Worm (Caenorhabditis elegans) whole organism, mixed stage, embryonic: ENCODE measurements around the gene Y38H8A.1.

Source experiments
- blmp-1 ChIP-seq: fragments of 150-350 bp; optimal IDR thresholded peaks from 2 replicates; lab custom pipeline; 2014; ENCODE audit warnings: missing biosample characterization, missing genetic modification characterization
- ceh-83 ChIP-seq: fragments of 200-800 bp; sonication (Bioruptor generic); optimal IDR thresholded peaks from 2 replicates; lab custom pipeline; 2018; ENCODE audit warnings: mild to moderate bottlenecking, missing genetic modification characterization, missing compliant biosample characterization
- elt-3 ChIP-seq: fragments of 150-350 bp; optimal IDR thresholded peaks from 2 replicates; lab custom pipeline; 2014; ENCODE audit warnings: missing biosample characterization, missing genetic modification characterization
- ham-2 ChIP-seq: fragments of 200-800 bp; sonication (Bioruptor generic); optimal IDR thresholded peaks from 2 replicates; lab custom pipeline; 2018; ENCODE audit warnings: mild to moderate bottlenecking, missing genetic modification characterization, missing compliant biosample characterization
- lin-13 ChIP-seq: fragments of 150-350 bp; optimal IDR thresholded peaks from 2 replicates; lab custom pipeline; 2014; ENCODE audit warnings: missing biosample characterization, missing genetic modification characterization
- lsy-2 ChIP-seq: fragments of 150-350 bp; optimal IDR thresholded peaks from 2 replicates; lab custom pipeline; 2014; ENCODE audit warnings: missing biosample characterization, missing genetic modification characterization
- nhr-12 ChIP-seq: fragments of 150-350 bp; optimal IDR thresholded peaks from 2 replicates; lab custom pipeline; 2014; ENCODE audit warnings: missing biosample characterization, missing genetic modification characterization
- nhr-237 ChIP-seq: fragments of 150-350 bp; optimal IDR thresholded peaks from 2 replicates; lab custom pipeline; 2014; ENCODE audit warnings: missing biosample characterization, missing genetic modification characterization
- nhr-28 ChIP-seq: fragments of 150-350 bp; optimal IDR thresholded peaks from 2 replicates; lab custom pipeline; 2014; ENCODE audit warnings: missing biosample characterization, missing genetic modification characterization
- pha-4 ChIP-seq: fragments of 150-350 bp; optimal IDR thresholded peaks from 2 replicates; lab custom pipeline; 2018; ENCODE audit warnings: missing biosample characterization, missing genetic modification reagents, missing genetic modification characterization
- unc-39 ChIP-seq: fragments of 150-350 bp; optimal IDR thresholded peaks from 2 replicates; lab custom pipeline; 2014; ENCODE audit warnings: missing biosample characterization, missing genetic modification characterization
- unc-62 ChIP-seq: fragments of 150-350 bp; optimal IDR thresholded peaks from 2 replicates; lab custom pipeline; 2014; ENCODE audit warnings: missing biosample characterization, missing genetic modification reagents, missing genetic modification characterization
- ztf-11 ChIP-seq: fragments of 150-350 bp; optimal IDR thresholded peaks from 2 replicates; lab custom pipeline; 2014; ENCODE audit warnings: missing biosample characterization, missing genetic modification characterization

ce11 chrIV:13454698-13455097 lies 27.9 kb upstream of the Y38H8A.1 start, which contains the start of gene uso-1:
- no peak for TF ChIP-seq nhr-28 (tag; lab: Kevin White, UChicago)
- TF ChIP-seq nhr-237 = no peak
- no peak for TF ChIP-seq lin-13 (tag; lab: Kevin White, UChicago)
- no peak for TF ChIP-seq elt-3 (tag; lab: Kevin White, UChicago)
- no peak for TF ChIP-seq ceh-83 (GFP tag; lab: Kevin White, UChicago)
- TF ChIP-seq pha-4 = no peak
- TF ChIP-seq unc-62 (GFP tag; lab: Kevin White, UChicago) = no peak
- no peak for TF ChIP-seq nhr-12 (tag; lab: Kevin White, UChicago)
- no peak for TF ChIP-seq unc-39 (tag; lab: Kevin White, UChicago)
- TF ChIP-seq lsy-2 (tag; lab: Kevin White, UChicago) = no peak
- no peak for TF ChIP-seq ham-2 (GFP tag; lab: Kevin White, UChicago)
- no peak for TF ChIP-seq blmp-1
- no peak for TF ChIP-seq ztf-11 (tag; lab: Kevin White, UChicago)
